Worm (Caenorhabditis elegans): ENCODE measurements around the gene T15H9.4.

The T15H9.4 gene

ce11 chrII:9619995-9620535 lies 8.4 kb downstream of the T15H9.4 start:
- TF ChIP-seq F13H6.1 (tag; optimal IDR thresholded peaks at IDR 0.05) (peak; percentile 13), skn-1 (tag; optimal IDR thresholded peaks at IDR 0.05) (no peak), ama-1 (optimal IDR thresholded peaks at IDR 0.05) (peak; percentile 33), nhr-23 (tag; optimal IDR thresholded peaks at IDR 0.05) (no peak), zag-1 (tag; optimal IDR thresholded peaks at IDR 0.05) (no peak), lsy-2 (tag; optimal IDR thresholded peaks at IDR 0.05) (no peak), fos-1 (tag; optimal IDR thresholded peaks at IDR 0.05) (peak; percentile 45)

ce11 chrII:9620616-9621015 lies 8.9 kb downstream of the T15H9.4 start:
- TF ChIP-seq sma-3 (GFP tag; optimal IDR thresholded peaks at IDR 0.05) (peak; percentile 1), unc-62 (GFP tag; optimal IDR thresholded peaks at IDR 0.05) (no peak), elt-1 (tag; optimal IDR thresholded peaks at IDR 0.05) (no peak), nhr-6 (tag; optimal IDR thresholded peaks at IDR 0.05) (peak; percentile 29), nhr-25 (tag; optimal IDR thresholded peaks at IDR 0.05) (peak; percentile 59), sma-9 (GFP tag; optimal IDR thresholded peaks at IDR 0.05) (peak; percentile 15), sma-9 (tag; optimal IDR thresholded peaks at IDR 0.05) (no peak), blmp-1 (tag; optimal IDR thresholded peaks at IDR 0.05; ENCODE audit: insufficient read depth) (peak; percentile 4)

DNA sequence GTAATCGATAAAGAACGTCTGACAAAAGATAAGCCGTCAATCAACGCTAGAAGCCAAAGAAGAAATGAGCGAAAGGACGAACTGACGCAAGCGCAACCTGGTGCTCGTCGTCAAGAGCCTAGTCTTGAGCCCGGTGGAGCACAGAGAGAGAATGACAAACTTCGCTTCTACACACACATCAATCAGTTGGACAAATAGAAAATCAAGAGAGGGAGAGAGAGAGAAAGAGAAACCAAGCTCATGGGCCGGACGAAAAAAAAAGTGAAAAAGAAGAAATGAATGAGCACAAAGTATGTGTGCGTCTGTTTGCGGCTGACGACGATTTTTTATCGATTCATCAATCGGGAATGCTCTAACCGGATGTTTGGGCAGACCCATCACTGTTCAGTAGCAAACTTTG lies 9.4 kb downstream of the T15H9.4 start:
- TF ChIP-seq C34F6.9 (tag; optimal IDR thresholded peaks at IDR 0.05): peak; percentile 61
- no peak for TF ChIP-seq ZK546.5 (tag; optimal IDR thresholded peaks at IDR 0.05)
- TF ChIP-seq mdl-1 (tag; optimal IDR thresholded peaks at IDR 0.05): no peak
- peak; percentile 1 for TF ChIP-seq unc-55 (GFP tag; optimal IDR thresholded peaks at IDR 0.05)
- TF ChIP-seq crh-2 (tag; optimal IDR thresholded peaks at IDR 0.05): no peak
- TF ChIP-seq unc-62 (GFP tag; optimal IDR thresholded peaks at IDR 0.05): no peak
- no peak for TF ChIP-seq ztf-4 (tag; optimal IDR thresholded peaks at IDR 0.05)
- peak; percentile 43 for TF ChIP-seq nhr-129 (tag; optimal IDR thresholded peaks at IDR 0.05)
- TF ChIP-seq nhr-11 (tag; optimal IDR thresholded peaks at IDR 0.05): no peak
- no peak for TF ChIP-seq Y55F3AM.14 (GFP tag; optimal IDR thresholded peaks at IDR 0.05)
- no peak for TF ChIP-seq gmeb-1 (tag; optimal IDR thresholded peaks at IDR 0.05)
- no peak for TF ChIP-seq mbf-1 (tag; optimal IDR thresholded peaks at IDR 0.05)
- no peak for TF ChIP-seq egl-27 (tag; optimal IDR thresholded peaks at IDR 0.05)
- TF ChIP-seq alr-1 (tag; optimal IDR thresholded peaks at IDR 0.05): no peak
- TF ChIP-seq ztf-11 (tag; optimal IDR thresholded peaks at IDR 0.05): no peak
- TF ChIP-seq F13H6.1 (tag; optimal IDR thresholded peaks at IDR 0.05): peak; percentile 70
- TF ChIP-seq lsy-2 (tag; optimal IDR thresholded peaks at IDR 0.05): peak in 1 of 2 experiments; percentile 24
- peak; percentile 50 for TF ChIP-seq sma-9 (GFP tag; optimal IDR thresholded peaks at IDR 0.05)
- no peak for TF ChIP-seq sma-9 (tag; optimal IDR thresholded peaks at IDR 0.05)
- no peak for TF ChIP-seq elt-1 (tag; optimal IDR thresholded peaks at IDR 0.05)

DNA sequence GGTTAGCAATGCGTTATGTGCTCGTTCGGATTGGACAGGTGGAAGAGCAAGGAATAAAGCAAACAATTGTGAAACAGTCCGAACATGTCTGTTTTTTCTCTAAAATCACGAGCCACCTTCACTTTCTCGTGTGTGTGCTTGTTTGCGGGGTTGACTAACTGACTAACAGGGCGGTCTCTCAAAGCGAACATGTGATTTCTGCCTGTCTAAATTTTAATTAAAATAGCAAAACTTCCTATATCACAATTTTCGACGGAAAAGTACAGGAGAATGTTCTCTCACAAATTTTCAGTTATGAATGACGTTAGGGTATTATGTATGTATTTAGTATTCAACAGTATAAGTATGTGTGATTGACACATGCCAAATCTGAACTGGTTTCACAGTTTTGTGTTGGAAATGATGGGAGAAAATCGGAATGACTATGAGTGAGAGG lies 10.3 kb downstream of the T15H9.4 start:
- TF ChIP-seq crh-2 (tag; optimal IDR thresholded peaks at IDR 0.05): peak; percentile 40
- no peak for TF ChIP-seq nhr-77 (tag; optimal IDR thresholded peaks at IDR 0.05)
- TF ChIP-seq zag-1 (tag; optimal IDR thresholded peaks at IDR 0.05): no peak
- no peak for TF ChIP-seq snpc-4 (tag; optimal IDR thresholded peaks at IDR 0.05)
- no peak for TF ChIP-seq nhr-129 (tag; optimal IDR thresholded peaks at IDR 0.05)
- no peak for TF ChIP-seq nhr-10 (tag; optimal IDR thresholded peaks at IDR 0.05)
- no peak for TF ChIP-seq Y55F3AM.14 (GFP tag; optimal IDR thresholded peaks at IDR 0.05)
- TF ChIP-seq ZK546.5 (tag; optimal IDR thresholded peaks at IDR 0.05): no peak
- TF ChIP-seq sma-9 (GFP tag; optimal IDR thresholded peaks at IDR 0.05): peak; percentile 9
- no peak for TF ChIP-seq sma-9 (tag; optimal IDR thresholded peaks at IDR 0.05)
- TF ChIP-seq ztf-11 (tag; optimal IDR thresholded peaks at IDR 0.05): no peak
- TF ChIP-seq elt-3 (tag; optimal IDR thresholded peaks at IDR 0.05): no peak
- TF ChIP-seq mdl-1 (tag; optimal IDR thresholded peaks at IDR 0.05): no peak
- no peak for TF ChIP-seq ztf-4 (tag; optimal IDR thresholded peaks at IDR 0.05)
- TF ChIP-seq gmeb-1 (tag; optimal IDR thresholded peaks at IDR 0.05): no peak
- TF ChIP-seq C34F6.9 (tag; optimal IDR thresholded peaks at IDR 0.05): peak; percentile 21
- TF ChIP-seq nhr-23 (tag; optimal IDR thresholded peaks at IDR 0.05): no peak
- no peak for TF ChIP-seq unc-39 (tag; optimal IDR thresholded peaks at IDR 0.05)
- TF ChIP-seq nhr-21 (tag; optimal IDR thresholded peaks at IDR 0.05): no peak
- no peak for TF ChIP-seq dmd-4 (tag; optimal IDR thresholded peaks at IDR 0.05)
- TF ChIP-seq elt-1 (tag; optimal IDR thresholded peaks at IDR 0.05): no peak
- no peak for TF ChIP-seq unc-62 (GFP tag; optimal IDR thresholded peaks at IDR 0.05)
- no peak for TF ChIP-seq ztf-1 (GFP tag; conservative IDR thresholded peaks at IDR 0.05)
- no peak for TF ChIP-seq nhr-12 (tag; optimal IDR thresholded peaks at IDR 0.05)
- TF ChIP-seq F13H6.1 (tag; optimal IDR thresholded peaks at IDR 0.05): peak; percentile 43
- no peak for TF ChIP-seq lin-13 (GFP tag; optimal IDR thresholded peaks at IDR 0.05)
- no peak for TF ChIP-seq ceh-82 (tag; optimal IDR thresholded peaks at IDR 0.05)
- TF ChIP-seq nhr-6 (tag; optimal IDR thresholded peaks at IDR 0.05): no peak
- no peak for TF ChIP-seq R02D3.7 (tag; optimal IDR thresholded peaks at IDR 0.05)
- TF ChIP-seq nhr-25 (tag; optimal IDR thresholded peaks at IDR 0.05): no peak
- peak; percentile 13 for TF ChIP-seq blmp-1 (tag; optimal IDR thresholded peaks at IDR 0.05; ENCODE audit: insufficient read depth)
- no peak for TF ChIP-seq peb-1 (tag; optimal IDR thresholded peaks at IDR 0.05)
- TF ChIP-seq aly-2 (tag; optimal IDR thresholded peaks at IDR 0.05): no peak
- TF ChIP-seq ceh-16 (tag; optimal IDR thresholded peaks at IDR 0.05): no peak

All from whole organism, L2 larva.